Fruit fly (Drosophila melanogaster): ENCODE data around the gene CG31141.

- no peak for TF ChIP-seq h (optimal IDR thresholded peaks at IDR 0.05)
- no peak for TF ChIP-seq insv (optimal IDR thresholded peaks at IDR 0.05)
- no peak for TF ChIP-seq Sin3A (optimal IDR thresholded peaks at IDR 0.05)
- TF ChIP-seq Myc (optimal IDR thresholded peaks at IDR 0.05), result no peak
- TF ChIP-seq ttk (optimal IDR thresholded peaks at IDR 0.05), result no peak
Observed at dm6 chr3R:23884088-23884727, 38.9 kb upstream of the CG31141 start.
